Worm (Caenorhabditis elegans) whole organism, late embryonic: ENCODE measurements around the gene com-1.

Experiments
- C38D4.7 ChIP-seq: fragments of 200-800 bp; sonication (Bioruptor generic); optimal IDR thresholded peaks from 2 replicates; lab custom pipeline; 2018; ENCODE audit warnings: mild to moderate bottlenecking, missing genetic modification characterization, moderate library complexity, missing compliant biosample characterization
- K02D7.2 ChIP-seq: sonication (generic microtip); optimal IDR thresholded peaks from 2 replicates; lab custom pipeline; 2017; ENCODE audit warnings: mild to moderate bottlenecking, missing genetic modification characterization, missing compliant biosample characterization
- ahr-1 ChIP-seq: sonication (generic microtip); optimal IDR thresholded peaks from 2 replicates; lab custom pipeline; 2016; ENCODE audit warnings: missing genetic modification characterization, missing compliant biosample characterization
- ama-1 ChIP-seq: fragments of 150-350 bp; optimal IDR thresholded peaks from 2 replicates; lab custom pipeline; 2014
- ceh-14 ChIP-seq: sonication (generic microtip); optimal IDR thresholded peaks from 2 replicates; lab custom pipeline; 2016; ENCODE audit warnings: missing genotype, missing genetic modification characterization, missing compliant biosample characterization
- ceh-24 ChIP-seq: sonication (generic microtip); optimal IDR thresholded peaks from 2 replicates; lab custom pipeline; 2016; ENCODE audit warnings: mild to moderate bottlenecking, missing genetic modification characterization, missing compliant biosample characterization
- ceh-30 ChIP-seq: fragments of 150-350 bp; optimal IDR thresholded peaks from 2 replicates; lab custom pipeline; 2014; ENCODE audit warnings: missing biosample characterization, missing genetic modification characterization
- ceh-34 ChIP-seq: sonication (generic microtip); optimal IDR thresholded peaks from 2 replicates; lab custom pipeline; 2016; ENCODE audit warnings: mild to moderate bottlenecking, missing genetic modification characterization, missing compliant biosample characterization
- ceh-45 ChIP-seq: fragments of 200-800 bp; sonication (Bioruptor generic); IDR thresholded peaks from 2 replicates; pipeline ENCODE4 v1.3.6; 2022; ENCODE audit warnings: missing genetic modification reagents, missing genetic modification characterization, missing compliant biosample characterization
- ceh-9 ChIP-seq: sonication (generic microtip); optimal IDR thresholded peaks from 2 replicates; lab custom pipeline; 2016; ENCODE audit warnings: mild to moderate bottlenecking, missing genetic modification characterization, inconsistent platforms, missing compliant biosample characterization
- dve-1 ChIP-seq: sonication (generic microtip); optimal IDR thresholded peaks from 2 replicates; lab custom pipeline; 2017; ENCODE audit warnings: antibody characterized with exemption, mild to moderate bottlenecking, missing genetic modification characterization, missing compliant biosample characterization
- ets-4 ChIP-seq: sonication (generic microtip); optimal IDR thresholded peaks from 2 replicates; lab custom pipeline; 2016; ENCODE audit warnings: missing genetic modification characterization, missing compliant biosample characterization
- fkh-10 ChIP-seq: fragments of 150-350 bp; optimal IDR thresholded peaks from 2 replicates; lab custom pipeline; 2014; ENCODE audit warnings: missing biosample characterization, missing genetic modification reagents, missing genetic modification characterization
- fkh-6 ChIP-seq: sonication (generic microtip); optimal IDR thresholded peaks from 2 replicates; lab custom pipeline; 2016; ENCODE audit warnings: missing genetic modification characterization, missing compliant biosample characterization
- gmeb-2 ChIP-seq: sonication (generic microtip); optimal IDR thresholded peaks from 2 replicates; lab custom pipeline; 2016; ENCODE audit warnings: missing genetic modification characterization, inconsistent platforms, missing compliant biosample characterization
- hlh-13 ChIP-seq: fragments of 200-800 bp; sonication (Bioruptor generic); optimal IDR thresholded peaks from 2 replicates; lab custom pipeline; 2018; ENCODE audit warnings: mild to moderate bottlenecking, missing genetic modification characterization, missing compliant biosample characterization
- hlh-15 ChIP-seq: sonication (generic microtip); optimal IDR thresholded peaks from 2 replicates; lab custom pipeline; 2016; ENCODE audit warnings: missing genetic modification characterization, missing compliant biosample characterization
- hlh-6 ChIP-seq: sonication (generic microtip); optimal IDR thresholded peaks from 2 replicates; lab custom pipeline; 2016; ENCODE audit warnings: missing genotype, missing genetic modification characterization, missing compliant biosample characterization
- hlh-8 ChIP-seq: sonication (generic microtip); optimal IDR thresholded peaks from 2 replicates; lab custom pipeline; 2016; ENCODE audit warnings: missing genotype, missing genetic modification characterization, missing compliant biosample characterization
- lim-6 ChIP-seq: sonication (generic microtip); optimal IDR thresholded peaks from 2 replicates; lab custom pipeline; 2016; ENCODE audit warnings: missing genetic modification characterization, missing compliant biosample characterization
- lin-11 ChIP-seq: fragments of 200-800 bp; sonication (Bioruptor generic); optimal IDR thresholded peaks from 2 replicates; lab custom pipeline; 2018; ENCODE audit warnings: mild to moderate bottlenecking, missing genetic modification characterization, missing compliant biosample characterization
- mec-3 ChIP-seq: sonication (generic microtip); optimal IDR thresholded peaks from 2 replicates; lab custom pipeline; 2016; ENCODE audit warnings: borderline replicate concordance, missing genetic modification characterization, missing compliant biosample characterization
- nhr-232 ChIP-seq: sonication (generic microtip); optimal IDR thresholded peaks from 2 replicates; lab custom pipeline; 2016; ENCODE audit warnings: missing genetic modification characterization, missing compliant biosample characterization
- npax-4 ChIP-seq: sonication (generic microtip); optimal IDR thresholded peaks from 2 replicates; lab custom pipeline; 2016; ENCODE audit warnings: missing genetic modification characterization, missing compliant biosample characterization
- pax-1 ChIP-seq: fragments of 150-350 bp; optimal IDR thresholded peaks from 2 replicates; lab custom pipeline; 2014; ENCODE audit warnings: missing biosample characterization, missing genetic modification characterization
- pha-4 ChIP-seq: fragments of 150-350 bp; optimal IDR thresholded peaks from 2 replicates; lab custom pipeline; 2018; ENCODE audit warnings: missing biosample characterization, missing genetic modification reagents, missing genetic modification characterization
- pqm-1 ChIP-seq: sonication (generic microtip); optimal IDR thresholded peaks from 2 replicates; lab custom pipeline; 2016; ENCODE audit warnings: missing genetic modification characterization, missing compliant biosample characterization
- ref-2 ChIP-seq: sonication (generic microtip); optimal IDR thresholded peaks from 2 replicates; lab custom pipeline; 2016; ENCODE audit warnings: missing genetic modification characterization, missing compliant biosample characterization
- rnt-1 ChIP-seq: sonication (generic microtip); optimal IDR thresholded peaks from 2 replicates; lab custom pipeline; 2016; ENCODE audit warnings: missing genetic modification characterization, missing compliant biosample characterization
- sdc-2 ChIP-seq: sonication (generic microtip); optimal IDR thresholded peaks from 2 replicates; lab custom pipeline; 2016; ENCODE audit warnings: missing genotype, missing genetic modification characterization, missing compliant biosample characterization
- syd-9 ChIP-seq: sonication (generic microtip); optimal IDR thresholded peaks from 2 replicates; lab custom pipeline; 2016; ENCODE audit warnings: mild to moderate bottlenecking, missing genetic modification characterization, moderate library complexity, missing compliant biosample characterization
- tbx-2 ChIP-seq: sonication (generic microtip); optimal IDR thresholded peaks from 2 replicates; lab custom pipeline; 2016; ENCODE audit warnings: missing genetic modification characterization, missing compliant biosample characterization
- tbx-7 ChIP-seq: sonication (generic microtip); optimal IDR thresholded peaks from 2 replicates; lab custom pipeline; 2016; ENCODE audit warnings: missing genotype, missing genetic modification characterization, missing compliant biosample characterization
- zip-5 ChIP-seq: sonication (generic microtip); optimal IDR thresholded peaks from 2 replicates; lab custom pipeline; 2016; ENCODE audit warnings: missing genetic modification characterization, missing compliant biosample characterization

com-1 gene

ce11 chrIII:10868653-10869392, 27.3 kb upstream of the com-1 start, which contains the start of the genes cey-4 and vps-50 (continued):
- TF ChIP-seq ets-4 (tag; lab: Kevin White, UChicago) (no peak), dve-1 (tag; lab: Kevin White, UChicago) (peak; percentile 20), ceh-24 (tag; lab: Kevin White, UChicago) (no peak), ceh-34 (tag; lab: Kevin White, UChicago) (no peak), sdc-2 (tag; lab: Kevin White, UChicago) (no peak), ahr-1 (no peak)

ce11 chrIII:10869595-10869994, 26.6 kb upstream of the com-1 start:
- TF ChIP-seq hlh-13 (no peak), mec-3 (tag; lab: Kevin White, UChicago) (no peak), ceh-45 (GFP tag; lab: Robert Waterston, UW) (no peak), pqm-1 (tag; lab: Kevin White, UChicago) (no peak), ceh-14 (no peak), syd-9 (tag; lab: Kevin White, UChicago) (no peak), ceh-30 (tag; lab: Kevin White, UChicago) (no peak), K02D7.2 (tag; lab: Kevin White, UChicago) (no peak), lin-11 (tag; lab: Kevin White, UChicago) (no peak), zip-5 (tag; lab: Kevin White, UChicago) (no peak), fkh-10 (GFP tag; lab: Kevin White, UChicago) (no peak), ahr-1 (no peak), lim-6 (tag; lab: Kevin White, UChicago) (no peak), C38D4.7 (GFP tag; lab: Kevin White, UChicago) (no peak)

DNA sequence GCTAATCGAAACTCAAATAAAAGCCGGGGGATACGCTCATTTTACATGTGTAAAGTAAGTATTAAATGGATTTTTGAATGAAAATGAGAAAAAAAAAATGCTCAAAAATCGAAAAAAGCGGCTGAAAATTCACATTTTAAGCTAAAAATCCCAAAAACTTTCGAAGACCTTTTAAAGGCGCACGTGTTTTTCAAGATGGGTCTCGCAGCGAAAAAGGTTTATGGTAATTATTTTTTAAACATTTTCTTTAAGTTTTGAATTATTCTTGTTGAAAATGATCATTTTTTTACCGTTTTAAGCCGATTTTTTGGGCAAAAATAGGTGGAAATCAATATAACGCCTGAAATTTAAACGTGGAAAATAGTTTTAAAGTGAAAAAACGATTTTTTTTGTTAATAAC, 26.0 kb upstream of the com-1 start:
- no peak for TF ChIP-seq ets-4 (tag; lab: Kevin White, UChicago)
- no peak for TF ChIP-seq ref-2 (tag; lab: Kevin White, UChicago)
- TF ChIP-seq mec-3 (tag; lab: Kevin White, UChicago) = no peak
- TF ChIP-seq hlh-13 = no peak
- TF ChIP-seq rnt-1 (tag; lab: Kevin White, UChicago) = no peak
- TF ChIP-seq dve-1 (tag; lab: Kevin White, UChicago) = no peak
- TF ChIP-seq lin-11 (tag; lab: Kevin White, UChicago) = no peak
- TF ChIP-seq ceh-30 (tag; lab: Kevin White, UChicago) = no peak
- no peak for TF ChIP-seq npax-4 (tag; lab: Kevin White, UChicago)
- TF ChIP-seq ama-1 (lab: Kevin White, UChicago) = no peak
- TF ChIP-seq pax-1 (tag; lab: Kevin White, UChicago) = no peak

DNA sequence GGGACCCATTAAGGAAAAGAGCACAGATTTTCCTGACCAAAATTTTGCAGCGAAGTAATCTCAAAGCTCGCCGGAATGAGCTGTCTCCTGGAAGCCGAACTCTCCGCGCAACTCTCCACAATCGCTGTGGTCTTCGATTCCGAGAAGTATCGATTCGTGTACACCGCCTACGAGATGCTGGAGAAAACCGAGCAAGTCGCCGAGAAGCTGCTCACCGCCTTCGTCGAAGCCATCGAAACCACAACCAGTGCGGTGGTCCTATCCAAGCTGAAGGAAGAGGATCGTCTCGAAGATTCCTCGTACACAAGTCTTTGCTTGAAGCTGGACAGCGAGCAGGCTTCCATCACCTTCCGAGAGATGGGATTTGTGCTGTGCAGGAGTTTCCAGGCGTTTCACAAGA, 25.3 kb upstream of the com-1 start:
- TF ChIP-seq hlh-8 (tag; lab: Kevin White, UChicago) (no peak), tbx-7 (tag; lab: Kevin White, UChicago) (no peak), gmeb-2 (tag; lab: Kevin White, UChicago) (no peak), pha-4 (tag; lab: Kevin White, UChicago) (no peak), fkh-6 (tag; lab: Kevin White, UChicago) (no peak), hlh-15 (tag; lab: Kevin White, UChicago) (no peak), ceh-9 (tag; lab: Kevin White, UChicago) (no peak), nhr-232 (no peak), hlh-6 (tag; lab: Kevin White, UChicago) (no peak), syd-9 (tag; lab: Kevin White, UChicago) (no peak), ceh-45 (GFP tag; lab: Robert Waterston, UW) (no peak), tbx-2 (tag; lab: Kevin White, UChicago) (no peak), zip-5 (tag; lab: Kevin White, UChicago) (no peak)
